Worm (Caenorhabditis elegans) whole organism, L3 larva: ENCODE data around the gene F22B7.9.

ENCODE experiments used
- ceh-28 ChIP-seq: fragments of 150-350 bp; optimal IDR thresholded peaks from 2 replicates; lab custom pipeline; 2014; ENCODE audit warnings: missing biosample characterization, missing genetic modification reagents, missing genetic modification characterization
- egl-27 ChIP-seq: sonication (generic microtip); optimal IDR thresholded peaks from 4 replicates; lab custom pipeline; 2017; ENCODE audit warnings: missing biosample characterization, missing genetic modification reagents, missing genetic modification characterization
- elt-1 ChIP-seq: fragments of 150-350 bp; optimal IDR thresholded peaks from 2 replicates; lab custom pipeline; 2014; ENCODE audit warnings: missing biosample characterization, missing genetic modification characterization
- eor-1 ChIP-seq, 2 experiments: fragments of 150-350 bp; optimal IDR thresholded peaks; 2 replicates each; lab custom pipeline; 2014 to 2018; ENCODE audit warnings: missing biosample characterization in 2 of 2, missing genetic modification characterization in 2 of 2
- fkh-10 ChIP-seq: sonication (generic microtip); optimal IDR thresholded peaks from 2 replicates; lab custom pipeline; 2017; ENCODE audit warnings: missing biosample characterization, missing genetic modification reagents, missing genetic modification characterization
- lsy-12 ChIP-seq: sonication (generic microtip); optimal IDR thresholded peaks from 2 replicates; lab custom pipeline; 2016; ENCODE audit warnings: mild to moderate bottlenecking, missing genetic modification characterization, missing compliant biosample characterization
- mml-1 ChIP-seq: fragments of 150-350 bp; sonication (generic microtip); optimal IDR thresholded peaks from 3 replicates; lab custom pipeline; 2014; ENCODE audit warnings: missing biosample characterization, missing genetic modification characterization
- nhr-11 ChIP-seq: fragments of 150-350 bp; optimal IDR thresholded peaks from 2 replicates; lab custom pipeline; 2014; ENCODE audit warnings: missing biosample characterization, missing genetic modification characterization
- nhr-12 ChIP-seq: fragments of 150-350 bp; optimal IDR thresholded peaks from 2 replicates; lab custom pipeline; 2014; ENCODE audit warnings: missing biosample characterization, missing genetic modification characterization
- nhr-23 ChIP-seq: fragments of 150-350 bp; optimal IDR thresholded peaks from 2 replicates; lab custom pipeline; 2014; ENCODE audit warnings: missing biosample characterization, missing genetic modification reagents, missing genetic modification characterization
- pqm-1 ChIP-seq: fragments of 150-350 bp; optimal IDR thresholded peaks from 2 replicates; lab custom pipeline; 2017; ENCODE audit warnings: missing biosample characterization, missing genetic modification characterization, inconsistent platforms
- ztf-4 ChIP-seq: fragments of 150-350 bp; optimal IDR thresholded peaks from 2 replicates; lab custom pipeline; 2014; ENCODE audit warnings: missing biosample characterization, missing genetic modification characterization

DNA sequence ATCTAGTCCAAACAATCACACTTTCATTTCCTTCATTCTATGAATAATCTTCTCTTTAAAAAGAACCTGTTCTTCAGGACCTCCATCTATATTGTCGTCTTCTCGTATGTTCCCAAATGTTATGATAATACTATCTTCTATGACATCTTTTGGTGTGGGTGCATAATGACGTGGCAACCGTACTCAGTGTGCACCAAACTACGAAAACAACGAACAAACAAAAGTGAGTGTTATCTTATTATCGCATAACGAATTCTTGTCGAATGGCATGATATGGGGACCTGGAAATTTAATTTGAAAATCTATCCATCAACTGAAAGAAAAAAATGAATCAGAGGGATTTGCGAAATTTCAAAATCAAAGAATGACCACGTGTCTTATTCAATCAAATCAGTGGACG, 2.3 kb upstream of the F22B7.9 start:
- TF ChIP-seq mml-1 (tag; lab: Kevin White, UChicago), result no peak
- no peak for TF ChIP-seq lsy-12 (tag; lab: Kevin White, UChicago)
- TF ChIP-seq ztf-4 (tag; lab: Kevin White, UChicago), result no peak
- TF ChIP-seq fkh-10 (GFP tag; lab: Kevin White, UChicago), result no peak
- no peak for TF ChIP-seq elt-1 (tag; lab: Kevin White, UChicago)
- TF ChIP-seq eor-1 (tag; optimal IDR thresholded peaks at IDR 0.05; lab: Kevin White, UChicago), result no peak
- no peak for TF ChIP-seq ceh-28 (tag; lab: Kevin White, UChicago)
- no peak for TF ChIP-seq nhr-12 (tag; lab: Kevin White, UChicago)
- no peak for TF ChIP-seq nhr-23 (tag; lab: Kevin White, UChicago)
- no peak for TF ChIP-seq pqm-1 (tag; lab: Kevin White, UChicago)
- no peak for TF ChIP-seq nhr-11 (tag; lab: Kevin White, UChicago)
- no peak for TF ChIP-seq egl-27 (tag; lab: Kevin White, UChicago)
